Worm (Caenorhabditis elegans) whole organism, early embryonic: Measurements from ENCODE around the gene ipla-7.

ENCODE experiments used
- B0310.2 ChIP-seq: sonication (generic microtip); optimal IDR thresholded peaks from 2 replicates; lab custom pipeline; 2016; ENCODE audit warnings: mild to moderate bottlenecking, missing genetic modification characterization, missing compliant biosample characterization
- F13C5.2 ChIP-seq: sonication (generic microtip); optimal IDR thresholded peaks from 2 replicates; lab custom pipeline; 2017; ENCODE audit warnings: mild to moderate bottlenecking, missing genetic modification characterization, inconsistent platforms, missing compliant biosample characterization
- aly-1 ChIP-seq: sonication (generic microtip); optimal IDR thresholded peaks from 2 replicates; lab custom pipeline; 2016; ENCODE audit warnings: missing genetic modification characterization, missing compliant biosample characterization
- ama-1 ChIP-seq: fragments of 150-350 bp; optimal IDR thresholded peaks from 2 replicates; lab custom pipeline; 2014
- ets-7 ChIP-seq: sonication (generic microtip); optimal IDR thresholded peaks from 2 replicates; lab custom pipeline; 2016; ENCODE audit warnings: missing genotype, missing genetic modification characterization, missing compliant biosample characterization
- hmg-4 ChIP-seq: fragments of 200-800 bp; sonication (Bioruptor generic); optimal IDR thresholded peaks from 2 replicates; lab custom pipeline; 2018; ENCODE audit warnings: mild to moderate bottlenecking, missing genetic modification characterization, missing compliant biosample characterization
- tbx-37 ChIP-seq: fragments of 200-800 bp; sonication (Bioruptor generic); conservative IDR thresholded peaks from 2 replicates; pipeline ENCODE4 v1.3.6; 2022; ENCODE audit warnings: missing genetic modification reagents, missing genetic modification characterization, missing compliant biosample characterization

- no peak for TF ChIP-seq tbx-37 (GFP tag; lab: Robert Waterston, UW)
- TF ChIP-seq ama-1 = no peak
- TF ChIP-seq hmg-4 (GFP tag; lab: Kevin White, UChicago) = no peak
- no peak for TF ChIP-seq F13C5.2
- no peak for TF ChIP-seq ets-7 (tag; lab: Kevin White, UChicago)
- TF ChIP-seq B0310.2 = no peak
- TF ChIP-seq aly-1 (tag; lab: Kevin White, UChicago) = no peak
Measured at ce11 chrIV:10036966-10037365, 25.7 kb downstream of the ipla-7 start, which contains the start of gene F44D12.10.
